Worm (Caenorhabditis elegans) whole organism, L4 larva: ENCODE data around the gene T23B12.11.

ENCODE experiments used
- dmd-8 ChIP-seq: fragments of 200-800 bp; sonication (Bioruptor generic); IDR thresholded peaks from 2 replicates; pipeline ENCODE4 v1.3.6; 2022; ENCODE audit warnings: missing genetic modification characterization, missing compliant biosample characterization
- nhr-25 ChIP-seq: sonication (generic microtip); optimal IDR thresholded peaks from 2 replicates; lab custom pipeline; 2017; ENCODE audit warnings: missing genetic modification characterization, mild to moderate bottlenecking, missing compliant biosample characterization, antibody characterized with exemption, moderate library complexity, borderline replicate concordance; ENCODE audit not compliant: insufficient read depth
- snpc-4 ChIP-seq: fragments of 150-350 bp; optimal IDR thresholded peaks from 2 replicates; lab custom pipeline; 2014; ENCODE audit warnings: missing biosample characterization, missing genetic modification characterization
- unc-130 ChIP-seq: sonication (generic microtip); optimal IDR thresholded peaks from 2 replicates; lab custom pipeline; 2016; ENCODE audit warnings: missing genetic modification reagents, missing genetic modification characterization, missing compliant biosample characterization

ce11 chrV:8417271-8417670 lies 37.9 kb upstream of the T23B12.11 start:
- TF ChIP-seq unc-130 (GFP tag; lab: Kevin White, UChicago) (no peak), dmd-8 (no peak), snpc-4 (tag; lab: Kevin White, UChicago) (no peak), nhr-25 (tag; lab: Kevin White, UChicago) (no peak)
